Fruit fly (Drosophila melanogaster) whole organism, embryonic: ENCODE measurements around the gene qm.

ENCODE experiments used
- CG11093 ChIP-seq: fragments of 200-800 bp; sonication (Bioruptor generic); IDR thresholded peaks from 3 replicates; pipeline ENCODE4 v1.3.6; 2022; ENCODE audit warnings: missing biosample characterization, missing genetic modification characterization
- CG11456 ChIP-seq: fragments of 200-800 bp; sonication (Bioruptor generic); IDR thresholded peaks from 3 replicates; pipeline ENCODE4 v1.3.6; 2022; ENCODE audit warnings: missing biosample characterization, missing genetic modification characterization
- CG12299 ChIP-seq: fragments of 200-800 bp; sonication (Bioruptor generic); optimal IDR thresholded peaks from 2 replicates; lab custom pipeline; 2018; ENCODE audit warnings: missing biosample characterization, mild to moderate bottlenecking, missing genetic modification characterization
- CG12744 ChIP-seq: fragments of 200-800 bp; sonication (Bioruptor generic); optimal IDR thresholded peaks from 2 replicates; lab custom pipeline; 2016; ENCODE audit warnings: missing biosample characterization, missing genetic modification characterization
- CG13775 ChIP-seq: fragments of 200-800 bp; sonication (Bioruptor generic); optimal IDR thresholded peaks from 3 replicates; lab custom pipeline; 2017; ENCODE audit warnings: missing biosample characterization, mild to moderate bottlenecking, missing genetic modification characterization
- CG14014 ChIP-seq: fragments of 200-800 bp; sonication (Bioruptor generic); IDR thresholded peaks from 2 replicates; pipeline ENCODE4 v1.3.6; 2022; ENCODE audit warnings: missing biosample characterization, missing genetic modification characterization
- CG1529 ChIP-seq: fragments of 200-800 bp; sonication (Bioruptor generic); optimal IDR thresholded peaks from 3 replicates; lab custom pipeline; 2018; ENCODE audit warnings: missing biosample characterization, missing genetic modification characterization
- CG1647 ChIP-seq: fragments of 200-800 bp; sonication (Bioruptor generic); optimal IDR thresholded peaks from 3 replicates; lab custom pipeline; 2016; ENCODE audit warnings: missing biosample characterization, missing genetic modification characterization
- CG16779 ChIP-seq: fragments of 200-800 bp; sonication (Bioruptor generic); IDR thresholded peaks from 2 replicates; pipeline ENCODE4 v1.3.6; 2022; ENCODE audit warnings: missing biosample characterization, missing genetic modification characterization
- CG1792 ChIP-seq: fragments of 200-800 bp; sonication (Bioruptor generic); optimal IDR thresholded peaks from 2 replicates; lab custom pipeline; 2016; ENCODE audit warnings: missing biosample characterization, missing genetic modification characterization
- CG3726 ChIP-seq: fragments of 200-800 bp; sonication (Bioruptor generic); IDR thresholded peaks from 3 replicates; pipeline ENCODE4, ENCODE4 v1.3.6; 2022; ENCODE audit warnings: missing biosample characterization, missing genetic modification characterization
- CG3847 ChIP-seq: fragments of 200-800 bp; sonication (Bioruptor generic); IDR thresholded peaks from 2 replicates; pipeline ENCODE4 v1.3.6; 2022; ENCODE audit warnings: missing biosample characterization, missing genetic modification characterization
- CG4730 ChIP-seq: fragments of 200-800 bp; sonication (Bioruptor generic); IDR thresholded peaks from 2 replicates; pipeline ENCODE4 v1.3.6; 2022; ENCODE audit warnings: missing biosample characterization, missing genetic modification characterization
- CG6254 ChIP-seq: fragments of 200-800 bp; sonication (Bioruptor generic); optimal IDR thresholded peaks from 3 replicates; lab custom pipeline; 2017; ENCODE audit warnings: mild to moderate bottlenecking, missing biosample characterization, missing genetic modification reagents, missing genetic modification characterization
- CG6791 ChIP-seq: fragments of 200-800 bp; sonication (Bioruptor generic); IDR thresholded peaks from 3 replicates; pipeline ENCODE4 v1.3.6; 2022; ENCODE audit warnings: missing biosample characterization, missing genetic modification characterization; ENCODE audit not compliant: partially characterized antibody
- CG7271 ChIP-seq: fragments of 200-800 bp; sonication (Bioruptor generic); optimal IDR thresholded peaks from 2 replicates; lab custom pipeline; 2018; ENCODE audit warnings: missing biosample characterization, mild to moderate bottlenecking, missing genetic modification characterization, moderate library complexity
- CG8944 ChIP-seq: fragments of 200-800 bp; sonication (Bioruptor generic); optimal IDR thresholded peaks from 3 replicates; lab custom pipeline; 2016; ENCODE audit warnings: missing biosample characterization, missing genetic modification characterization
- CTCF ChIP-seq: fragments of 200-800 bp; sonication (Bioruptor generic); optimal IDR thresholded peaks from 2 replicates; lab custom pipeline; 2017; ENCODE audit warnings: missing biosample characterization, mild to moderate bottlenecking, missing genetic modification characterization, moderate library complexity
- D ChIP-seq, 2 experiments: fragments of 200-800 bp in 1 of 2; fragments of >200 bp in 1 of 2; sonication (Bioruptor generic) in 1 of 2; optimal IDR thresholded peaks; 2 replicates in 1 of 2; 3 replicates in 1 of 2; lab custom pipeline; 2017; ENCODE audit warnings: mild to moderate bottlenecking in 1 of 2, missing biosample characterization in 1 of 2, missing genetic modification characterization in 1 of 2, missing genetic modification reagents in 1 of 2
- Deaf1 ChIP-seq: fragments of 200-800 bp; optimal IDR thresholded peaks from 3 replicates; lab custom pipeline; 2019; ENCODE audit warnings: missing biosample characterization, mild to moderate bottlenecking, missing genetic modification characterization, moderate library complexity
- Doc2 ChIP-seq: fragments of 200-800 bp; sonication (Bioruptor generic); IDR thresholded peaks from 2 replicates; pipeline ENCODE4 v1.3.6; 2022; ENCODE audit warnings: missing biosample characterization, missing genetic modification characterization
- Fer2 ChIP-seq: fragments of 200-800 bp; sonication (Bioruptor generic); optimal IDR thresholded peaks from 2 replicates; lab custom pipeline; 2018; ENCODE audit warnings: missing biosample characterization, mild to moderate bottlenecking, missing genetic modification characterization, moderate library complexity
- GATAe ChIP-seq: fragments of 200-800 bp; sonication (Bioruptor generic); conservative IDR thresholded peaks from 2 replicates; pipeline ENCODE4 v1.3.6; 2022; ENCODE audit warnings: missing biosample characterization, missing genetic modification characterization
- HLHmδ ChIP-seq: fragments of 200-800 bp; sonication (Bioruptor generic); optimal IDR thresholded peaks from 2 replicates; lab custom pipeline; 2018; ENCODE audit warnings: missing biosample characterization, mild to moderate bottlenecking, missing genetic modification characterization, moderate library complexity
- Hr78 ChIP-seq, 2 experiments: fragments of 200-800 bp in 1 of 2; fragments of >200 bp in 1 of 2; sonication (Bioruptor generic) in 1 of 2; optimal IDR thresholded peaks; 2 replicates each; lab custom pipeline; 2017 to 2019; ENCODE audit warnings: missing biosample characterization in 2 of 2, missing genetic modification characterization in 2 of 2, mild to moderate bottlenecking in 1 of 2, moderate library complexity in 1 of 2
- Lim3 ChIP-seq: fragments of 200-800 bp; sonication (Bioruptor generic); IDR thresholded peaks from 2 replicates; pipeline ENCODE4 v1.3.6; 2022; ENCODE audit warnings: missing biosample characterization, missing genetic modification characterization
- MTF-1 ChIP-seq: fragments of 200-800 bp; sonication (Bioruptor generic); optimal IDR thresholded peaks from 2 replicates; lab custom pipeline; 2018; ENCODE audit warnings: missing biosample characterization, mild to moderate bottlenecking, missing genetic modification characterization, borderline replicate concordance
- Scr ChIP-seq: fragments of 200-800 bp; sonication (Bioruptor generic); IDR thresholded peaks from 2 replicates; pipeline ENCODE4 v1.3.6; 2022; ENCODE audit warnings: missing biosample characterization, missing genetic modification characterization; ENCODE audit not compliant: partially characterized antibody
- Sox100B ChIP-seq: fragments of 200-800 bp; sonication (Bioruptor generic); optimal IDR thresholded peaks from 3 replicates; lab custom pipeline; 2018; ENCODE audit warnings: missing biosample characterization, mild to moderate bottlenecking, missing genetic modification characterization
- Taf1 ChIP-seq: fragments of 200-800 bp; sonication (Bioruptor generic); IDR thresholded peaks from 2 replicates; pipeline ENCODE4 v1.3.6; 2022; ENCODE audit warnings: missing biosample characterization, missing genetic modification characterization
- Usf ChIP-seq: fragments of 200-800 bp; sonication (Bioruptor generic); optimal IDR thresholded peaks from 2 replicates; lab custom pipeline; 2017; ENCODE audit warnings: missing genotype, missing biosample characterization, missing genetic modification characterization
- ap ChIP-seq: fragments of 200-800 bp; sonication (Bioruptor generic); IDR thresholded peaks from 2 replicates; pipeline ENCODE4 v1.3.6; 2022; ENCODE audit warnings: missing biosample characterization, missing genetic modification characterization
- bsh ChIP-seq, 2 experiments: fragments of 200-800 bp; sonication (Bioruptor generic); optimal IDR thresholded peaks; 2 replicates each; lab custom pipeline; 2017 to 2018; ENCODE audit warnings: mild to moderate bottlenecking in 2 of 2, missing biosample characterization in 2 of 2, missing genetic modification characterization in 2 of 2, moderate library complexity in 1 of 2
- chif ChIP-seq, 2 experiments: fragments of 200-800 bp; sonication (Bioruptor generic); optimal IDR thresholded peaks; 3 replicates each; lab custom pipeline; 2016; ENCODE audit warnings: missing biosample characterization in 2 of 2, missing genetic modification characterization in 2 of 2
- chn ChIP-seq: fragments of 200-800 bp; sonication (Bioruptor generic); optimal IDR thresholded peaks from 2 replicates; lab custom pipeline; 2016; ENCODE audit warnings: missing biosample characterization, missing genetic modification characterization
- dimm ChIP-seq: fragments of 200-800 bp; sonication (Bioruptor generic); IDR thresholded peaks from 2 replicates; pipeline ENCODE4 v1.3.6; 2022; ENCODE audit warnings: missing biosample characterization, missing genetic modification characterization
- dpn ChIP-seq, 2 experiments: fragments of 200-800 bp; sonication (Bioruptor generic); optimal IDR thresholded peaks; 3 replicates each; lab custom pipeline; 2016; ENCODE audit warnings: missing biosample characterization in 2 of 2, missing genetic modification characterization in 2 of 2
- dysf ChIP-seq: fragments of 200-800 bp; sonication (Bioruptor generic); IDR thresholded peaks from 3 replicates; pipeline ENCODE4 v1.3.6; 2022; ENCODE audit warnings: missing biosample characterization, missing genetic modification characterization
- ewg ChIP-seq: fragments of 200-800 bp; sonication (Bioruptor generic); optimal IDR thresholded peaks from 3 replicates; lab custom pipeline; 2017; ENCODE audit warnings: mild to moderate bottlenecking, missing biosample characterization, missing genetic modification reagents, missing genetic modification characterization
- gcm2 ChIP-seq: fragments of 200-800 bp; sonication (Bioruptor generic); optimal IDR thresholded peaks from 2 replicates; lab custom pipeline; 2016; ENCODE audit warnings: missing biosample characterization, missing genetic modification characterization
- luna ChIP-seq: fragments of 200-800 bp; sonication (Bioruptor generic); optimal IDR thresholded peaks from 2 replicates; lab custom pipeline; 2016; ENCODE audit warnings: missing biosample characterization, missing genetic modification characterization
- nau ChIP-seq: fragments of 200-800 bp; sonication (Bioruptor generic); optimal IDR thresholded peaks from 3 replicates; lab custom pipeline; 2017; ENCODE audit warnings: missing biosample characterization, mild to moderate bottlenecking, missing genetic modification characterization, missing genetic modification reagents
- nerfin-1 ChIP-seq: fragments of 200-800 bp; sonication (Bioruptor generic); optimal IDR thresholded peaks from 3 replicates; lab custom pipeline; 2019; ENCODE audit warnings: missing biosample characterization, mild to moderate bottlenecking, missing genetic modification characterization, moderate library complexity
- nom ChIP-seq: fragments of 200-800 bp; sonication (Bioruptor generic); optimal IDR thresholded peaks from 2 replicates; lab custom pipeline; 2017; ENCODE audit warnings: missing biosample characterization, missing genetic modification characterization, mild to moderate bottlenecking, moderate library complexity, missing genetic modification reagents
- pb ChIP-seq: fragments of 200-800 bp; sonication (Bioruptor generic); optimal IDR thresholded peaks from 3 replicates; lab custom pipeline; 2016; ENCODE audit warnings: missing biosample characterization, missing genetic modification characterization
- pfk ChIP-seq: fragments of 200-800 bp; sonication (Bioruptor generic); optimal IDR thresholded peaks from 2 replicates; lab custom pipeline; 2018; ENCODE audit warnings: missing biosample characterization, mild to moderate bottlenecking, missing genetic modification characterization, moderate library complexity
- phol ChIP-seq: fragments of 200-800 bp; sonication (Bioruptor generic); optimal IDR thresholded peaks from 3 replicates; lab custom pipeline; 2018; ENCODE audit warnings: missing biosample characterization, mild to moderate bottlenecking, missing genetic modification characterization, moderate library complexity
- sc ChIP-seq, 3 experiments: fragments of >200 bp in 2 of 3; fragments of 200-800 bp in 1 of 3; sonication (Bioruptor generic) in 1 of 3; optimal IDR thresholded peaks; 2 replicates in 2 of 3; 3 replicates in 1 of 3; lab custom pipeline; 2017; ENCODE audit warnings: mild to moderate bottlenecking in 1 of 3, missing biosample characterization in 1 of 3, missing genetic modification characterization in 1 of 3, missing genetic modification reagents in 1 of 3

The qm gene

dm6 chr3L:7328567-7329253 lies 19.4 kb upstream of the qm start, which contains the start of the genes mrva, CG42307 and mus312 (continued):
- TF ChIP-seq dimm (GFP tag; lab: Robert Waterston, UW) (no peak), CG3847 (GFP tag; lab: Robert Waterston, UW) (peak; percentile 93), CG16779 (GFP tag; lab: Robert Waterston, UW) (no peak), nerfin-1 (peak; percentile 81), phol (tag; lab: Kevin White, UChicago) (peak; percentile 89), luna (GFP tag; lab: Kevin White, UChicago) (no peak), gcm2 (GFP tag; lab: Kevin White, UChicago) (no peak), Fer2 (tag; lab: Kevin White, UChicago) (peak; percentile 76), CG12299 (tag; lab: Kevin White, UChicago) (peak; percentile 92), CG14014 (GFP tag; lab: Robert Waterston, UW) (peak; percentile 89), bsh (GFP tag; optimal IDR thresholded peaks at IDR 0.05; lab: Kevin White, UChicago) (peak in 1 of 2 experiments; percentile 92), CG7271 (peak; percentile 41), CG6791 (GFP tag; lab: Robert Waterston, UW) (0 out of 3 replicates have a peak, but pooled peaks have one; percentile 55), CG12744 (GFP tag; lab: Kevin White, UChicago) (peak; percentile 8), CG6254 (no peak), CG8944 (peak; percentile 14), nom (GFP tag; lab: Kevin White, UChicago) (peak; percentile 78), CG11456 (GFP tag; lab: Robert Waterston, UW) (peak; percentile 81; the same call in 2 of the 3 replicates), dysf (GFP tag; lab: Robert Waterston, UW) (peak; percentile 87), sc (optimal IDR thresholded peaks at IDR 0.05; lab: Kevin White, UChicago) (no peak), sc (GFP tag; optimal IDR thresholded peaks at IDR 0.05; lab: Kevin White, UChicago) (no peak), chn (GFP tag; lab: Kevin White, UChicago) (peak; percentile 52), Hr78 (GFP tag; optimal IDR thresholded peaks at IDR 0.05; lab: Kevin White, UChicago) (peak in 1 of 2 experiments; percentile 55), HLHmδ (peak; percentile 67), pb (GFP tag; lab: Kevin White, UChicago) (peak; percentile 24), GATAe (GFP tag; lab: Robert Waterston, UW) (no peak), CG3726 (GFP tag; lab: Robert Waterston, UW) (no peak), ewg (GFP tag; lab: Kevin White, UChicago) (peak; percentile 77), CG13775 (GFP tag; lab: Kevin White, UChicago) (peak; percentile 93), Scr (0 out of 2 replicates have a peak, but pooled peaks have one; percentile 28), chif (GFP tag; optimal IDR thresholded peaks at IDR 0.05; lab: Kevin White, UChicago) (peak in 1 of 2 experiments; percentile 49), ap (GFP tag; lab: Robert Waterston, UW) (peak; percentile 53; the same call in 1 of the 2 replicates), CG4730 (GFP tag; lab: Robert Waterston, UW) (peak; percentile 78), CG1647 (GFP tag; lab: Kevin White, UChicago) (peak; percentile 44), CG1529 (GFP tag; lab: Kevin White, UChicago) (no peak), CTCF (GFP tag; lab: Kevin White, UChicago) (peak; percentile 4), Usf (GFP tag; lab: Kevin White, UChicago) (peak; percentile 73), dpn (GFP tag; optimal IDR thresholded peaks at IDR 0.05; lab: Kevin White, UChicago) (peak; percentile 24 to 87), Lim3 (GFP tag; lab: Robert Waterston, UW) (0 out of 2 replicates have a peak, but pooled peaks have one; percentile 28), Deaf1 (no peak), Doc2 (GFP tag; lab: Robert Waterston, UW) (no peak), MTF-1 (GFP tag; lab: Kevin White, UChicago) (peak; percentile 91), CG11093 (GFP tag; lab: Robert Waterston, UW) (peak; percentile 46; the same call in 2 of the 3 replicates), CG1792 (GFP tag; lab: Kevin White, UChicago) (peak; percentile 28), pfk (GFP tag; lab: Kevin White, UChicago) (peak; percentile 5), nau (no peak), Sox100B (GFP tag; lab: Kevin White, UChicago) (no peak), Taf1 (GFP tag; lab: Robert Waterston, UW) (peak; percentile 55), D (optimal IDR thresholded peaks at IDR 0.05; lab: Kevin White, UChicago) (no peak), D (GFP tag; optimal IDR thresholded peaks at IDR 0.05; lab: Kevin White, UChicago) (peak; percentile 83)
